Worm (Caenorhabditis elegans): ENCODE data around the gene B0302.4.

Gene B0302.4

ce11 chrX:17184363-17184762 lies 7.8 kb upstream of the B0302.4 start (continued):
- TF ChIP-seq zfp-3 (GFP tag; conservative IDR thresholded peaks at IDR 0.05) (no peak), egl-43 (GFP tag; IDR thresholded peaks at IDR 0.05) (no peak), spr-1 (tag; optimal IDR thresholded peaks at IDR 0.05) (no peak), lin-38 (GFP tag; IDR thresholded peaks at IDR 0.05) (no peak), madf-9 (GFP tag; conservative IDR thresholded peaks at IDR 0.05) (no peak), ZK337.2 (GFP tag; IDR thresholded peaks at IDR 0.05) (no peak), ztf-11 (tag; optimal IDR thresholded peaks at IDR 0.05) (no peak), daf-8 (GFP tag; IDR thresholded peaks at IDR 0.05) (no peak), snpc-4 (tag; optimal IDR thresholded peaks at IDR 0.05) (no peak), cey-2 (tag; optimal IDR thresholded peaks at IDR 0.05; ENCODE audit: borderline replicate concordance, insufficient read depth) (no peak), dmd-8 (GFP tag; IDR thresholded peaks at IDR 0.05) (no peak), dmd-6 (GFP tag; IDR thresholded peaks at IDR 0.05) (peak; percentile 27; the same call in 1 of the 2 replicates), pqm-1 (tag; optimal IDR thresholded peaks at IDR 0.05) (no peak), daf-16 (GFP tag; optimal IDR thresholded peaks at IDR 0.05) (peak in 1 of 2 experiments; percentile 6), daf-16 (tag; optimal IDR thresholded peaks at IDR 0.05) (peak; percentile 56), hlh-11 (tag; optimal IDR thresholded peaks at IDR 0.05) (peak; percentile 78), nhr-77 (tag; optimal IDR thresholded peaks at IDR 0.05) (no peak), nhr-10 (tag; optimal IDR thresholded peaks at IDR 0.05) (no peak), Y105C5A.15 (GFP tag; IDR thresholded peaks at IDR 0.05) (no peak), php-3 (GFP tag; IDR thresholded peaks at IDR 0.05) (no peak), daf-12 (tag; optimal IDR thresholded peaks at IDR 0.05) (no peak), tra-1 (GFP tag; IDR thresholded peaks at IDR 0.05) (no peak), snpc-1.2 (GFP tag; IDR thresholded peaks at IDR 0.05) (no peak), ztf-7 (tag; optimal IDR thresholded peaks at IDR 0.05) (no peak), unc-130 (GFP tag; optimal IDR thresholded peaks at IDR 0.05) (no peak), sdz-12 (GFP tag; optimal IDR thresholded peaks at IDR 0.05) (no peak), zip-11 (GFP tag; IDR thresholded peaks at IDR 0.05) (no peak), mep-1 (tag; optimal IDR thresholded peaks at IDR 0.05) (peak; percentile 75), aha-1 (tag) (no peak), lin-15B (tag; optimal IDR thresholded peaks at IDR 0.05) (no peak), R02D3.7 (tag; optimal IDR thresholded peaks at IDR 0.05) (no peak), T20F7.1 (GFP tag; optimal IDR thresholded peaks at IDR 0.05) (no peak), set-16 (GFP tag; IDR thresholded peaks at IDR 0.05) (no peak), ceh-62 (tag; optimal IDR thresholded peaks at IDR 0.05) (no peak), hlh-30 (tag; optimal IDR thresholded peaks at IDR 0.05; ENCODE audit: insufficient read depth) (peak; percentile 81), nhr-111 (GFP tag; optimal IDR thresholded peaks at IDR 0.05) (no peak), mes-2 (tag; optimal IDR thresholded peaks at IDR 0.05; ENCODE audit: poor library complexity, severe bottlenecking) (peak; percentile 76), jun-1 (tag; optimal IDR thresholded peaks at IDR 0.05) (peak; percentile 12), F26F4.8 (GFP tag; conservative IDR thresholded peaks at IDR 0.05) (no peak), nhr-48 (tag; optimal IDR thresholded peaks at IDR 0.05) (peak; percentile 51), ceh-44 (GFP tag; IDR thresholded peaks at IDR 0.05) (no peak), zip-2 (tag; optimal IDR thresholded peaks at IDR 0.05) (peak; percentile 34), nhr-11 (tag; optimal IDR thresholded peaks at IDR 0.05) (peak; percentile 54), ceh-28 (tag; optimal IDR thresholded peaks at IDR 0.05) (no peak), dpl-1 (GFP tag; optimal IDR thresholded peaks at IDR 0.05) (no peak), madf-5 (GFP tag; IDR thresholded peaks at IDR 0.05) (no peak), F44E2.7 (GFP tag; IDR thresholded peaks at IDR 0.05) (no peak), zfp-2 (tag; optimal IDR thresholded peaks at IDR 0.05) (no peak), Y5F2A.4 (GFP tag; optimal IDR thresholded peaks at IDR 0.05) (no peak), Y75B8A.6 (GFP tag; IDR thresholded peaks at IDR 0.05) (no peak), zag-1 (tag; optimal IDR thresholded peaks at IDR 0.05) (no peak), hif-1 (tag; optimal IDR thresholded peaks at IDR 0.05) (peak in 1 of 2 experiments; percentile 30), daf-19 (GFP tag; conservative IDR thresholded peaks at IDR 0.05) (no peak)

Data from whole organism, L4 larva.